Worm (Caenorhabditis elegans) whole organism, late embryonic: ENCODE results near the gene clec-55.
A peak's percentile ranks its signal among the peaks of the same experiment; 100 is the strongest.

ENCODE experiments used
- C08G9.2 ChIP-seq: sonication (generic microtip); optimal IDR thresholded peaks from 2 replicates; lab custom pipeline; 2016; ENCODE audit warnings: mild to moderate bottlenecking, missing genetic modification characterization, moderate library complexity, missing compliant biosample characterization
- C38D4.7 ChIP-seq: fragments of 200-800 bp; sonication (Bioruptor generic); optimal IDR thresholded peaks from 2 replicates; lab custom pipeline; 2018; ENCODE audit warnings: mild to moderate bottlenecking, missing genetic modification characterization, moderate library complexity, missing compliant biosample characterization
- Y22D7AL.16 ChIP-seq: sonication (generic microtip); optimal IDR thresholded peaks from 2 replicates; lab custom pipeline; 2016; ENCODE audit warnings: missing genetic modification characterization, missing compliant biosample characterization
- ahr-1 ChIP-seq: sonication (generic microtip); optimal IDR thresholded peaks from 2 replicates; lab custom pipeline; 2016; ENCODE audit warnings: missing genetic modification characterization, missing compliant biosample characterization
- ceh-18 ChIP-seq: sonication (generic microtip); optimal IDR thresholded peaks from 2 replicates; lab custom pipeline; 2016; ENCODE audit warnings: missing genetic modification characterization, missing compliant biosample characterization
- ceh-19 ChIP-seq: fragments of 200-800 bp; sonication (Bioruptor generic); optimal IDR thresholded peaks from 2 replicates; lab custom pipeline; 2018; ENCODE audit warnings: mild to moderate bottlenecking, missing genetic modification characterization, missing compliant biosample characterization
- ceh-2 ChIP-seq: sonication (generic microtip); optimal IDR thresholded peaks from 2 replicates; lab custom pipeline; 2016; ENCODE audit warnings: missing genotype, missing genetic modification characterization, missing compliant biosample characterization
- ceh-22 ChIP-seq: sonication (generic microtip); optimal IDR thresholded peaks from 2 replicates; lab custom pipeline; 2017; ENCODE audit warnings: missing biosample characterization, missing genetic modification characterization
- ceh-30 ChIP-seq: fragments of 150-350 bp; optimal IDR thresholded peaks from 2 replicates; lab custom pipeline; 2014; ENCODE audit warnings: missing biosample characterization, missing genetic modification characterization
- ceh-45 ChIP-seq: fragments of 200-800 bp; sonication (Bioruptor generic); IDR thresholded peaks from 2 replicates; pipeline ENCODE4 v1.3.6; 2022; ENCODE audit warnings: missing genetic modification reagents, missing genetic modification characterization, missing compliant biosample characterization
- ceh-48 ChIP-seq: sonication (generic microtip); optimal IDR thresholded peaks from 2 replicates; lab custom pipeline; 2016; ENCODE audit warnings: missing genetic modification characterization, inconsistent platforms, missing compliant biosample characterization
- ceh-6 ChIP-seq: fragments of 200-800 bp; sonication (Bioruptor generic); optimal IDR thresholded peaks from 2 replicates; lab custom pipeline; 2018; ENCODE audit warnings: mild to moderate bottlenecking, missing genetic modification characterization, missing compliant biosample characterization
- dmd-4 ChIP-seq: sonication (generic microtip); optimal IDR thresholded peaks from 2 replicates; lab custom pipeline; 2016; ENCODE audit warnings: borderline replicate concordance, missing genetic modification characterization, missing compliant biosample characterization
- elt-4 ChIP-seq: sonication (generic microtip); optimal IDR thresholded peaks from 2 replicates; lab custom pipeline; 2016; ENCODE audit warnings: missing genetic modification characterization, missing compliant biosample characterization
- eyg-1 ChIP-seq: sonication (generic microtip); optimal IDR thresholded peaks from 2 replicates; lab custom pipeline; 2016; ENCODE audit warnings: missing genotype, missing genetic modification characterization, missing compliant biosample characterization
- fax-1 ChIP-seq: sonication (generic microtip); optimal IDR thresholded peaks from 2 replicates; lab custom pipeline; 2016; ENCODE audit warnings: missing genotype, missing genetic modification characterization, missing compliant biosample characterization
- fkh-6 ChIP-seq: sonication (generic microtip); optimal IDR thresholded peaks from 2 replicates; lab custom pipeline; 2016; ENCODE audit warnings: missing genetic modification characterization, missing compliant biosample characterization
- gmeb-2 ChIP-seq: sonication (generic microtip); optimal IDR thresholded peaks from 2 replicates; lab custom pipeline; 2016; ENCODE audit warnings: missing genetic modification characterization, inconsistent platforms, missing compliant biosample characterization
- hlh-13 ChIP-seq: fragments of 200-800 bp; sonication (Bioruptor generic); optimal IDR thresholded peaks from 2 replicates; lab custom pipeline; 2018; ENCODE audit warnings: mild to moderate bottlenecking, missing genetic modification characterization, missing compliant biosample characterization
- hlh-8 ChIP-seq: sonication (generic microtip); optimal IDR thresholded peaks from 2 replicates; lab custom pipeline; 2016; ENCODE audit warnings: missing genotype, missing genetic modification characterization, missing compliant biosample characterization
- lim-6 ChIP-seq: sonication (generic microtip); optimal IDR thresholded peaks from 2 replicates; lab custom pipeline; 2016; ENCODE audit warnings: missing genetic modification characterization, missing compliant biosample characterization
- lin-11 ChIP-seq: fragments of 200-800 bp; sonication (Bioruptor generic); optimal IDR thresholded peaks from 2 replicates; lab custom pipeline; 2018; ENCODE audit warnings: mild to moderate bottlenecking, missing genetic modification characterization, missing compliant biosample characterization
- madf-2 ChIP-seq: sonication (generic microtip); optimal IDR thresholded peaks from 2 replicates; lab custom pipeline; 2017; ENCODE audit warnings: missing genetic modification characterization, missing compliant biosample characterization
- mec-3 ChIP-seq: sonication (generic microtip); optimal IDR thresholded peaks from 2 replicates; lab custom pipeline; 2016; ENCODE audit warnings: borderline replicate concordance, missing genetic modification characterization, missing compliant biosample characterization
- nhr-11 ChIP-seq: fragments of 150-350 bp; optimal IDR thresholded peaks from 2 replicates; lab custom pipeline; 2014; ENCODE audit warnings: missing biosample characterization, missing genetic modification characterization
- pag-3 ChIP-seq: sonication (generic microtip); optimal IDR thresholded peaks from 2 replicates; lab custom pipeline; 2016; ENCODE audit warnings: missing compliant biosample characterization, missing genetic modification characterization, borderline replicate concordance
- pat-9 ChIP-seq: fragments of 200-800 bp; sonication (Bioruptor generic); optimal IDR thresholded peaks from 2 replicates; lab custom pipeline; 2018; ENCODE audit warnings: mild to moderate bottlenecking, missing genetic modification characterization, moderate library complexity, missing compliant biosample characterization
- pax-1 ChIP-seq: fragments of 150-350 bp; optimal IDR thresholded peaks from 2 replicates; lab custom pipeline; 2014; ENCODE audit warnings: missing biosample characterization, missing genetic modification characterization
- pqm-1 ChIP-seq: sonication (generic microtip); optimal IDR thresholded peaks from 2 replicates; lab custom pipeline; 2016; ENCODE audit warnings: missing genetic modification characterization, missing compliant biosample characterization
- rnt-1 ChIP-seq: sonication (generic microtip); optimal IDR thresholded peaks from 2 replicates; lab custom pipeline; 2016; ENCODE audit warnings: missing genetic modification characterization, missing compliant biosample characterization
- sdc-2 ChIP-seq: sonication (generic microtip); optimal IDR thresholded peaks from 2 replicates; lab custom pipeline; 2016; ENCODE audit warnings: missing genotype, missing genetic modification characterization, missing compliant biosample characterization
- syd-9 ChIP-seq: sonication (generic microtip); optimal IDR thresholded peaks from 2 replicates; lab custom pipeline; 2016; ENCODE audit warnings: mild to moderate bottlenecking, missing genetic modification characterization, moderate library complexity, missing compliant biosample characterization
- unc-3 ChIP-seq, 2 experiments: fragments of 200-800 bp in 1 of 2; sonication (Bioruptor generic) in 1 of 2; sonication (generic microtip) in 1 of 2; conservative IDR thresholded peaks in 1 of 2; optimal IDR thresholded peaks in 1 of 2; 2 replicates each; pipeline versions ENCODE4 v1.3.6 to Lab custom; 2016 to 2022; ENCODE audit warnings: missing compliant biosample characterization in 2 of 2, missing genetic modification characterization in 2 of 2, missing genetic modification reagents in 1 of 2
- unc-42 ChIP-seq: sonication (generic microtip); optimal IDR thresholded peaks from 2 replicates; lab custom pipeline; 2016; ENCODE audit warnings: missing genotype, missing genetic modification characterization, missing compliant biosample characterization
- unc-86 ChIP-seq: sonication (generic microtip); optimal IDR thresholded peaks from 2 replicates; lab custom pipeline; 2016; ENCODE audit warnings: missing genetic modification characterization, missing compliant biosample characterization
- ztf-16 ChIP-seq: sonication (generic microtip); optimal IDR thresholded peaks from 2 replicates; lab custom pipeline; 2017; ENCODE audit warnings: missing genetic modification characterization, missing compliant biosample characterization

Gene clec-55

DNA sequence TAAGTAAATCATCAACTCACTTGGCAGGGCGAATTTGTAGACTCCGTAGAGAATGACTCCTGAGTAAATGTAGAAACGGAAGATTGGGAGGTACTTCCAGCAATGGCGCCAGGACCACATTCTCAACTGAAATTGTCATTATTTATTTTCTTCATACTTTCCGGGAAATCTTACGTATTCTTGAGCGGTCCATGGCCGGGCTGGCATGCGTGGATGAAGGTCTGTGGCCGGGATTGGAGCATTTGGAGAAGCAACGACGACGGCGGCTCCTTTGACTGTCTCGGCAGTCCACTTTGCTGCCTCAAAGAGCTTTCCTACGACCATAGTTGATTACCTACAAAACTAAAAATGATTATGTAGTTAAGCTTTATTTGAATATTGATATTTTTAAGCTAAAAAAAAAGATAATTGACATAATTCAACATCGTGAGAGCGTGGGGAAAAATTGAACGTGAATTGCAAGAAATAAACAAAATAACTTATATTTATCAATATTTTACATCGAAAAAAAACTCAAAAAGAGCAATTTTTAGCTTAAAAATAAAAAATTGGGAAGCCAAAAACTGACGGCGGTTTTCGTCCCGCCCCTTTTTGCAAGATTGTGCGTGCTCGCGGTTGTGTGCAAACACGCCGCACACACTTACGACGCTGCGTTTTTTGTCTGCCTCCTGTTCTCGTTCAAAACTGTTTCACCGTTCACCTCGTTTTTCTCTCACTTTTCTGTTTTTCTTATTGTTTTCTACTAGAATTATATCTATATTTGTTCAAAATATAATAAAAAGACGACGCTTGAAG, 44.9 kb downstream of the clec-55 start, which contains the start of gene ril-1 (continued):
- TF ChIP-seq fax-1 (tag; lab: Kevin White, UChicago), result peak; percentile 12
- no peak for TF ChIP-seq ceh-30
- TF ChIP-seq ceh-22, result no peak
- TF ChIP-seq ztf-16 (tag; lab: Kevin White, UChicago), result peak; percentile 62
- no peak for TF ChIP-seq hlh-8 (tag; lab: Kevin White, UChicago)
- no peak for TF ChIP-seq unc-3 (GFP tag; conservative IDR thresholded peaks at IDR 0.05; lab: Robert Waterston, UW)
- peak; percentile 1 for TF ChIP-seq unc-3 (tag; optimal IDR thresholded peaks at IDR 0.05; lab: Kevin White, UChicago)
- TF ChIP-seq ceh-19 (GFP tag; lab: Kevin White, UChicago), result no peak
- no peak for TF ChIP-seq madf-2
- peak; percentile 3 for TF ChIP-seq eyg-1

DNA sequence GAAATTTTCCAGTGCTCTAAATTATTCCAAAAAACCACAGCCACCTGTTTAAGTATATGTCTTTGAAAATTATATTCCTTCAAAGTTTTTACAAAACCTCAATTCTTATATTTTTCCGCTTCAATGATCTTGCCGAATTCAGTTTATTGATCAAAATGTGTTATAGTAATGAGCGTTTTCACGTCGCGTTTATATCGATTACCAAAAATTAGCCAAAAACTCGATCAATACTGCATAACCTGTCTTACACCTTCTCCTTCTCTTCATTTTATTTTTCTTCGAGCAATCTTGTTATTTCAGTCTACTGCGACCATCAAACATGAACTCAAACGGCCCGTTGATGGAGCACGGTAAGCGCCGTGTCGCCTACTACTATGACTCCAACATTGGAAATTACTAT, 46.0 kb downstream of the clec-55 start, which contains the start of gene hda-1:
Gene hda-1 (plus strand): TSS at position 301 of the 400 bp plus-strand sequence.
- TF ChIP-seq nhr-11 (tag; lab: Kevin White, UChicago) (no peak), rnt-1 (tag; lab: Kevin White, UChicago) (no peak), ceh-2 (no peak), ceh-18 (tag; lab: Kevin White, UChicago) (no peak), unc-3 (GFP tag; conservative IDR thresholded peaks at IDR 0.05; lab: Robert Waterston, UW) (no peak), unc-3 (tag; optimal IDR thresholded peaks at IDR 0.05; lab: Kevin White, UChicago) (no peak), C38D4.7 (GFP tag; lab: Kevin White, UChicago) (no peak), gmeb-2 (tag; lab: Kevin White, UChicago) (no peak), madf-2 (no peak), pqm-1 (tag; lab: Kevin White, UChicago) (no peak), pat-9 (no peak), fkh-6 (tag; lab: Kevin White, UChicago) (no peak), ahr-1 (tag; lab: Kevin White, UChicago) (no peak), C08G9.2 (tag; lab: Kevin White, UChicago) (no peak), unc-86 (tag; lab: Kevin White, UChicago) (no peak), ceh-45 (GFP tag; lab: Robert Waterston, UW) (no peak), syd-9 (tag; lab: Kevin White, UChicago) (no peak), elt-4 (tag; lab: Kevin White, UChicago) (no peak), sdc-2 (no peak), pag-3 (tag; lab: Kevin White, UChicago) (no peak), ceh-30 (no peak)

DNA sequence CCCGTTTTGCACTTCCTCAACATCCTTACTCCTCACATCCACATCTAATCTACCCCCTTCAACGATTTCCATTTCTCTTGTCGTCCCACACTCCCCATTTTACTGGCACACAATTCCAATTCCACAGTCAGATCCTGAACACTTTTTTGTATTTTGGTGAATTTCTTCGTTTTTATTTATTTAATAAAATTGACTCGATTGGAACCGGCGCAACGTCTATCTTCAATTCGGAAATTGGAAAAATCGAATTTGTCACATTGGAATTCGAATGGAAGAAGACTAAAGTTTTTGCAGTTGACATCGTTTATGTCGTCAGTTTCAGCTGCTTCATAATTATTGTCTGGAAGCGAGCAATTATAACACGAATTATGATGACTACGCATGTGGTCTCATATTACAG, 48.1 kb downstream of the clec-55 start:
- TF ChIP-seq unc-42 (tag; lab: Kevin White, UChicago), result peak; percentile 65
- no peak for TF ChIP-seq ceh-30

DNA sequence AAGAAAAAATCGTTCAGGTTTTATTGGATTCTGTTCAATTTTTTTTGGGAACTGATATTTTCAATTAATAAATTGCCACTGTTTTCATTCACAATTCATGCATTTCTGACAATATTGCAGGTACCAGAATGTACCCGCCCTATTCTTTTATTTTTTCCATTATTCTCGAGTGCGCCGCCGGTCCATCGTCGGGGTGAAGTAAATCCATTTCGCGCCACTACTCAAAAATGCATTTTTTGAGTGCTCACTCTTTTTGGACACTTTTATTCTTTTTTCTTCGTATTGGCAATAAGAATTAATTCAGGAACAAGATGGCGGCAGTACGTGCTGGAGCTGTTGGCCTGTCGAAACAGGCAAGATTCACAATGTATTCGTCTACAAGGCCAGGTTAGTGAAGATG, 51.7 kb downstream of the clec-55 start, which contains the start of gene kcnl-4:
Gene kcnl-4 (plus strand): TSS at position 301 of the 400 bp plus-strand sequence.
- TF ChIP-seq pqm-1 (tag; lab: Kevin White, UChicago) (no peak), syd-9 (tag; lab: Kevin White, UChicago) (no peak), lim-6 (tag; lab: Kevin White, UChicago) (no peak), pax-1 (no peak), ceh-30 (no peak), elt-4 (tag; lab: Kevin White, UChicago) (no peak), fax-1 (tag; lab: Kevin White, UChicago) (no peak), lin-11 (no peak), mec-3 (tag; lab: Kevin White, UChicago) (no peak), hlh-13 (GFP tag; lab: Kevin White, UChicago) (no peak), ceh-45 (GFP tag; lab: Robert Waterston, UW) (no peak), ceh-6 (GFP tag; lab: Kevin White, UChicago) (no peak), ceh-48 (no peak), dmd-4 (tag; lab: Kevin White, UChicago) (no peak), pat-9 (no peak), Y22D7AL.16 (tag; lab: Kevin White, UChicago) (no peak), C38D4.7 (GFP tag; lab: Kevin White, UChicago) (no peak), unc-3 (GFP tag; conservative IDR thresholded peaks at IDR 0.05; lab: Robert Waterston, UW) (no peak), unc-3 (tag; optimal IDR thresholded peaks at IDR 0.05; lab: Kevin White, UChicago) (no peak), pag-3 (tag; lab: Kevin White, UChicago) (no peak)
- TF ChIP-seq, all 69 proteins: peak for 0
